Worm (Caenorhabditis elegans): Measurements from ENCODE around the gene mrpl-21.

mrpl-21 gene

ce11 chrIII:4237660-4238059, 5.7 kb downstream of the mrpl-21 start (continued):
- TF ChIP-seq dve-1 (tag; optimal IDR thresholded peaks at IDR 0.05; ENCODE audit: insufficient read depth): peak; percentile 97
- peak; percentile 86 for TF ChIP-seq cey-2 (tag; optimal IDR thresholded peaks at IDR 0.05; ENCODE audit: borderline replicate concordance, insufficient read depth)
- peak; percentile 99 for TF ChIP-seq mxl-3 (GFP tag; optimal IDR thresholded peaks at IDR 0.05)
- TF ChIP-seq dmd-6 (GFP tag; IDR thresholded peaks at IDR 0.05): peak; percentile 98
- no peak for TF ChIP-seq vab-7 (GFP tag; IDR thresholded peaks at IDR 0.05)
- TF ChIP-seq dmd-9 (GFP tag; IDR thresholded peaks at IDR 0.05): no peak
- TF ChIP-seq T26A8.4 (GFP tag; IDR thresholded peaks at IDR 0.05): peak; percentile 76
- TF ChIP-seq ZK337.2 (GFP tag; IDR thresholded peaks at IDR 0.05): no peak
- TF ChIP-seq D1046.2 (GFP tag; IDR thresholded peaks at IDR 0.05): no peak
- no peak for TF ChIP-seq F26F4.8 (GFP tag; conservative IDR thresholded peaks at IDR 0.05)
- TF ChIP-seq pqm-1 (tag; optimal IDR thresholded peaks at IDR 0.05): peak; percentile 50
- peak; percentile 79 for TF ChIP-seq jun-1 (tag; optimal IDR thresholded peaks at IDR 0.05)
- peak; percentile 84 to 89 for TF ChIP-seq lsy-2 (tag; optimal IDR thresholded peaks at IDR 0.05)
- TF ChIP-seq ceh-20 (GFP tag; IDR thresholded peaks at IDR 0.05): peak; percentile 88
- TF ChIP-seq F10B5.3 (tag; optimal IDR thresholded peaks at IDR 0.05): no peak
- peak; percentile 90 for TF ChIP-seq fkh-10 (GFP tag; optimal IDR thresholded peaks at IDR 0.05)
- peak; percentile 61 for TF ChIP-seq lin-38 (GFP tag; IDR thresholded peaks at IDR 0.05)
- peak; percentile 91 to 99 for TF ChIP-seq mdl-1 (tag; optimal IDR thresholded peaks at IDR 0.05)
- no peak for TF ChIP-seq tag-97 (GFP tag; IDR thresholded peaks at IDR 0.05)
- TF ChIP-seq daf-12 (tag; optimal IDR thresholded peaks at IDR 0.05): no peak
- TF ChIP-seq attf-4 (tag; optimal IDR thresholded peaks at IDR 0.05): no peak
- no peak for TF ChIP-seq ces-1 (GFP tag; optimal IDR thresholded peaks at IDR 0.05)
- TF ChIP-seq T20F7.1 (GFP tag; optimal IDR thresholded peaks at IDR 0.05): peak; percentile 71
- peak; percentile 83 for TF ChIP-seq zfp-3 (GFP tag; conservative IDR thresholded peaks at IDR 0.05)
- TF ChIP-seq nhr-10 (tag; optimal IDR thresholded peaks at IDR 0.05): peak; percentile 80
- no peak for TF ChIP-seq lin-15B (tag; optimal IDR thresholded peaks at IDR 0.05)
- peak; percentile 76 for TF ChIP-seq mes-2 (tag; optimal IDR thresholded peaks at IDR 0.05; ENCODE audit: poor library complexity, severe bottlenecking)
- TF ChIP-seq rbr-2 (tag; optimal IDR thresholded peaks at IDR 0.05): peak; percentile 88
- TF ChIP-seq Y48G9A.11 (GFP tag; IDR thresholded peaks at IDR 0.05): no peak
- TF ChIP-seq nhr-11 (tag; optimal IDR thresholded peaks at IDR 0.05): peak; percentile 100
- TF ChIP-seq ztf-11 (tag; optimal IDR thresholded peaks at IDR 0.05): no peak
- TF ChIP-seq lin-1 (GFP tag; IDR thresholded peaks at IDR 0.05): peak; percentile 91
- TF ChIP-seq hlh-11 (tag; optimal IDR thresholded peaks at IDR 0.05): peak; percentile 99
- TF ChIP-seq dmd-8 (GFP tag; IDR thresholded peaks at IDR 0.05): peak; percentile 72; the same call in 1 of the 2 replicates
- no peak for TF ChIP-seq unc-130 (GFP tag; optimal IDR thresholded peaks at IDR 0.05)
- TF ChIP-seq zfp-2 (tag; optimal IDR thresholded peaks at IDR 0.05): no peak
- no peak for TF ChIP-seq nhr-42 (GFP tag; IDR thresholded peaks at IDR 0.05)
- peak; percentile 65; the same call in 1 of the 2 replicates for TF ChIP-seq php-3 (GFP tag; IDR thresholded peaks at IDR 0.05)
- no peak for TF ChIP-seq lin-39 (tag; optimal IDR thresholded peaks at IDR 0.05)
- TF ChIP-seq Y75B8A.6 (GFP tag; IDR thresholded peaks at IDR 0.05): no peak
- TF ChIP-seq spr-1 (tag; optimal IDR thresholded peaks at IDR 0.05): peak; percentile 74
- peak; percentile 57; the same call in 1 of the 2 replicates for TF ChIP-seq set-16 (GFP tag; IDR thresholded peaks at IDR 0.05)
- TF ChIP-seq zip-11 (GFP tag; IDR thresholded peaks at IDR 0.05): no peak
- peak; percentile 98 for TF ChIP-seq hlh-30 (tag; optimal IDR thresholded peaks at IDR 0.05; ENCODE audit: insufficient read depth)
- TF ChIP-seq lim-7 (GFP tag; IDR thresholded peaks at IDR 0.05): no peak; the same call in 1 of the 2 replicates
- no peak for TF ChIP-seq lir-3 (tag; optimal IDR thresholded peaks at IDR 0.05)
- TF ChIP-seq madf-5 (GFP tag; IDR thresholded peaks at IDR 0.05): no peak
- no peak for TF ChIP-seq ZK546.5 (tag; optimal IDR thresholded peaks at IDR 0.05)
- no peak for TF ChIP-seq F49E8.2 (tag; optimal IDR thresholded peaks at IDR 0.05; ENCODE audit: borderline replicate concordance)
- TF ChIP-seq ceh-62 (tag; optimal IDR thresholded peaks at IDR 0.05): no peak
- no peak for TF ChIP-seq zag-1 (tag; optimal IDR thresholded peaks at IDR 0.05)

All from whole organism, L4 larva.